Worm (Caenorhabditis elegans): ENCODE data around the gene C13A2.4.

ce11 chrV:7307089-7307488 lies 27.9 kb downstream of the C13A2.4 start, which contains the start of gene F07G11.1:
- TF ChIP-seq egl-27 (tag; optimal IDR thresholded peaks at IDR 0.05) = no peak
- no peak for TF ChIP-seq ama-1 (optimal IDR thresholded peaks at IDR 0.05)
- no peak for TF ChIP-seq aly-2 (tag; optimal IDR thresholded peaks at IDR 0.05)
- TF ChIP-seq unc-62 (GFP tag; optimal IDR thresholded peaks at IDR 0.05 in 1 of 2) = no peak
- TF ChIP-seq unc-62 (tag; optimal IDR thresholded peaks at IDR 0.05) = no peak
- no peak for TF ChIP-seq lin-39 (tag; optimal IDR thresholded peaks at IDR 0.05)
- no peak for TF ChIP-seq saeg-2 (GFP tag; IDR thresholded peaks at IDR 0.05)
- no peak for TF ChIP-seq daf-8 (GFP tag; IDR thresholded peaks at IDR 0.05)
- TF ChIP-seq mep-1 (tag; optimal IDR thresholded peaks at IDR 0.05) = no peak
- no peak for TF ChIP-seq R02D3.7 (tag; optimal IDR thresholded peaks at IDR 0.05)
- no peak for TF ChIP-seq nhr-6 (tag; optimal IDR thresholded peaks at IDR 0.05)
- TF ChIP-seq F26F4.8 (GFP tag; conservative IDR thresholded peaks at IDR 0.05) = no peak
- no peak for TF ChIP-seq hlh-30 (tag; optimal IDR thresholded peaks at IDR 0.05; ENCODE audit: insufficient read depth)

Data from whole organism, L4 larva.